Fruit fly (Drosophila melanogaster) whole organism, embryonic: ENCODE measurements around the gene CG32568.

Experiments
- Asciz ChIP-seq: fragments of 200-800 bp; sonication (Bioruptor generic); optimal IDR thresholded peaks from 2 replicates; lab custom pipeline; 2017; ENCODE audit warnings: missing biosample characterization, mild to moderate bottlenecking, missing genetic modification characterization, missing genetic modification reagents
- Blimp-1 ChIP-seq: fragments of 200-800 bp; sonication (Bioruptor generic); optimal IDR thresholded peaks from 3 replicates; lab custom pipeline; 2018; ENCODE audit warnings: missing biosample characterization, missing genetic modification characterization, mild to moderate bottlenecking, moderate library complexity, missing genetic modification reagents
- BtbVII ChIP-seq: fragments of 200-800 bp; sonication (Bioruptor generic); optimal IDR thresholded peaks from 3 replicates; lab custom pipeline; 2017; ENCODE audit warnings: missing biosample characterization, mild to moderate bottlenecking, missing genetic modification characterization
- CG11247 ChIP-seq: fragments of 200-800 bp; sonication (Bioruptor generic); IDR thresholded peaks from 2 replicates; pipeline ENCODE4 v1.3.6; 2022; ENCODE audit warnings: missing biosample characterization, missing genetic modification characterization
- CG1233 ChIP-seq: fragments of 200-800 bp; sonication (Bioruptor generic); optimal IDR thresholded peaks from 4 replicates; lab custom pipeline; 2018; ENCODE audit warnings: missing biosample characterization, mild to moderate bottlenecking, missing genetic modification characterization
- CG13287 ChIP-seq: fragments of 200-800 bp; sonication (Bioruptor generic); IDR thresholded peaks from 2 replicates; pipeline ENCODE4 v1.3.6; 2022; ENCODE audit warnings: missing biosample characterization, missing genetic modification characterization; ENCODE audit not compliant: partially characterized antibody
- CG15011 ChIP-seq: fragments of 200-800 bp; sonication (Bioruptor generic); optimal IDR thresholded peaks from 3 replicates; lab custom pipeline; 2018; ENCODE audit warnings: missing biosample characterization, mild to moderate bottlenecking, missing genetic modification characterization
- CG15696 ChIP-seq: fragments of 200-800 bp; sonication (Bioruptor generic); optimal IDR thresholded peaks from 2 replicates; lab custom pipeline; 2019; ENCODE audit warnings: missing biosample characterization, mild to moderate bottlenecking, missing genetic modification characterization, moderate library complexity
- CG17186 ChIP-seq: fragments of 200-800 bp; sonication (Bioruptor generic); optimal IDR thresholded peaks from 3 replicates; lab custom pipeline; 2017; ENCODE audit warnings: missing biosample characterization, missing genetic modification reagents, missing genetic modification characterization
- CG17385 ChIP-seq: fragments of 200-800 bp; sonication (Bioruptor generic); optimal IDR thresholded peaks from 3 replicates; lab custom pipeline; 2018; ENCODE audit warnings: missing biosample characterization, mild to moderate bottlenecking, missing genetic modification characterization
- CG17912 ChIP-seq: fragments of 200-800 bp; sonication (Bioruptor generic); optimal IDR thresholded peaks from 2 replicates; lab custom pipeline; 2018; ENCODE audit warnings: missing biosample characterization, mild to moderate bottlenecking, missing genetic modification characterization
- CG31224 ChIP-seq: fragments of 200-800 bp; sonication (Bioruptor generic); IDR thresholded peaks from 2 replicates; pipeline ENCODE4 v1.3.6; 2022; ENCODE audit warnings: missing biosample characterization, missing genetic modification characterization
- CG32767 ChIP-seq: fragments of 200-800 bp; sonication (Bioruptor generic); IDR thresholded peaks from 2 replicates; pipeline ENCODE4 v1.3.6; 2022; ENCODE audit warnings: missing biosample characterization, missing genetic modification characterization
- CG34224 ChIP-seq: fragments of 200-800 bp; sonication (Bioruptor generic); IDR thresholded peaks from 3 replicates; pipeline ENCODE4 v1.3.6; 2022; ENCODE audit warnings: missing biosample characterization, missing genetic modification characterization; ENCODE audit not compliant: partially characterized antibody
- CG3726 ChIP-seq: fragments of 200-800 bp; sonication (Bioruptor generic); IDR thresholded peaks from 3 replicates; pipeline ENCODE4, ENCODE4 v1.3.6; 2022; ENCODE audit warnings: missing biosample characterization, missing genetic modification characterization
- CG4424 ChIP-seq: fragments of 200-800 bp; sonication (Bioruptor generic); optimal IDR thresholded peaks from 3 replicates; lab custom pipeline; 2016; ENCODE audit warnings: missing biosample characterization, missing genetic modification characterization
- CG6813 ChIP-seq: fragments of 200-800 bp; sonication (Bioruptor generic); optimal IDR thresholded peaks from 2 replicates; lab custom pipeline; 2017; ENCODE audit warnings: missing biosample characterization, missing genetic modification characterization, mild to moderate bottlenecking, moderate library complexity, missing genetic modification reagents
- CG7556 ChIP-seq: fragments of 200-800 bp; sonication (Bioruptor generic); optimal IDR thresholded peaks from 2 replicates; lab custom pipeline; 2017; ENCODE audit warnings: missing biosample characterization, mild to moderate bottlenecking, missing genetic modification characterization
- CG7745 ChIP-seq: fragments of 200-800 bp; sonication (Bioruptor generic); optimal IDR thresholded peaks from 2 replicates; lab custom pipeline; 2018; ENCODE audit warnings: missing biosample characterization, mild to moderate bottlenecking, missing genetic modification characterization, moderate library complexity
- CG8388 ChIP-seq: fragments of 200-800 bp; sonication (Bioruptor generic); optimal IDR thresholded peaks from 2 replicates; lab custom pipeline; 2019; ENCODE audit warnings: missing biosample characterization, mild to moderate bottlenecking, missing genetic modification characterization, moderate library complexity
- CG9609 ChIP-seq: fragments of 200-800 bp; sonication (Bioruptor generic); optimal IDR thresholded peaks from 3 replicates; lab custom pipeline; 2016; ENCODE audit warnings: missing biosample characterization, missing genetic modification characterization
- CG9797 ChIP-seq: fragments of 200-800 bp; sonication (Bioruptor generic); optimal IDR thresholded peaks from 3 replicates; lab custom pipeline; 2018; ENCODE audit warnings: missing biosample characterization, mild to moderate bottlenecking, missing genetic modification characterization
- Dip2 ChIP-seq: fragments of 200-800 bp; sonication (Bioruptor generic); IDR thresholded peaks from 2 replicates; pipeline ENCODE4 v1.3.6; 2022; ENCODE audit warnings: missing biosample characterization, missing genetic modification characterization
- Ets97D ChIP-seq: fragments of 200-800 bp; sonication (Bioruptor generic); optimal IDR thresholded peaks from 3 replicates; lab custom pipeline; 2016; ENCODE audit warnings: missing biosample characterization, missing genetic modification characterization
- HHEX ChIP-seq: fragments of 200-800 bp; sonication (Bioruptor generic); optimal IDR thresholded peaks from 3 replicates; lab custom pipeline; 2017; ENCODE audit warnings: missing biosample characterization, mild to moderate bottlenecking, missing genetic modification characterization, missing genetic modification reagents
- HmgD ChIP-seq: fragments of 200-800 bp; sonication (Bioruptor generic); optimal IDR thresholded peaks from 3 replicates; lab custom pipeline; 2016; ENCODE audit warnings: missing biosample characterization, missing genetic modification characterization
- Hr3 ChIP-seq: fragments of 200-800 bp; sonication (Bioruptor generic); optimal IDR thresholded peaks from 3 replicates; lab custom pipeline; 2016; ENCODE audit warnings: missing biosample characterization, missing genetic modification characterization
- Pdp1 ChIP-seq, 2 experiments: fragments of 200-800 bp; sonication (Bioruptor generic); optimal IDR thresholded peaks; 3 replicates each; lab custom pipeline; 2016; ENCODE audit warnings: missing biosample characterization in 2 of 2, missing genetic modification characterization in 2 of 2, mild to moderate bottlenecking in 1 of 2, moderate library complexity in 1 of 2
- Poxn ChIP-seq: fragments of 200-800 bp; sonication (Bioruptor generic); IDR thresholded peaks from 2 replicates; pipeline ENCODE4 v1.3.6; 2022; ENCODE audit warnings: missing biosample characterization, missing genetic modification characterization
- ac ChIP-seq: fragments of 200-800 bp; sonication (Bioruptor generic); optimal IDR thresholded peaks from 3 replicates; lab custom pipeline; 2017; ENCODE audit warnings: missing biosample characterization, mild to moderate bottlenecking, missing genetic modification characterization
- cg ChIP-seq: fragments of 200-800 bp; sonication (Bioruptor generic); optimal IDR thresholded peaks from 3 replicates; lab custom pipeline; 2019; ENCODE audit warnings: missing biosample characterization, mild to moderate bottlenecking, missing genetic modification characterization, moderate library complexity
- crc ChIP-seq: fragments of 200-800 bp; sonication (Bioruptor generic); optimal IDR thresholded peaks from 2 replicates; lab custom pipeline; 2016; ENCODE audit warnings: missing biosample characterization, missing genetic modification characterization
- da ChIP-seq: fragments of 200-800 bp; sonication (Bioruptor generic); optimal IDR thresholded peaks from 2 replicates; lab custom pipeline; 2016; ENCODE audit warnings: missing biosample characterization, missing genetic modification characterization
- ems ChIP-seq: fragments of 200-800 bp; sonication (Bioruptor generic); optimal IDR thresholded peaks from 3 replicates; lab custom pipeline; 2016; ENCODE audit warnings: missing biosample characterization, missing genetic modification characterization
- fd102C ChIP-seq: fragments of 200-800 bp; sonication (Bioruptor generic); optimal IDR thresholded peaks from 2 replicates; lab custom pipeline; 2018; ENCODE audit warnings: missing biosample characterization, mild to moderate bottlenecking, missing genetic modification characterization, moderate library complexity
- fd64A ChIP-seq: fragments of 200-800 bp; sonication (Bioruptor generic); optimal IDR thresholded peaks from 3 replicates; lab custom pipeline; 2018; ENCODE audit warnings: missing biosample characterization, mild to moderate bottlenecking, missing genetic modification characterization
- gfzf ChIP-seq: fragments of 200-800 bp; sonication (Bioruptor generic); optimal IDR thresholded peaks from 2 replicates; lab custom pipeline; 2016; ENCODE audit warnings: missing biosample characterization, mild to moderate bottlenecking, missing genetic modification characterization, moderate library complexity
- ind ChIP-seq: fragments of 200-800 bp; sonication (Bioruptor generic); optimal IDR thresholded peaks from 3 replicates; lab custom pipeline; 2016; ENCODE audit warnings: missing biosample characterization, missing genetic modification characterization
- kah ChIP-seq: fragments of 200-800 bp; sonication (Bioruptor generic); optimal IDR thresholded peaks from 2 replicates; lab custom pipeline; 2018; ENCODE audit warnings: missing biosample characterization, mild to moderate bottlenecking, missing genetic modification characterization
- p53 ChIP-seq: fragments of 200-800 bp; sonication (Bioruptor generic); optimal IDR thresholded peaks from 2 replicates; lab custom pipeline; 2016; ENCODE audit warnings: missing biosample characterization, missing genetic modification characterization
- peb ChIP-seq: fragments of 200-800 bp; sonication (Bioruptor generic); IDR thresholded peaks from 2 replicates; pipeline ENCODE4 v1.3.6; 2022; ENCODE audit warnings: missing biosample characterization, missing genetic modification characterization
- pfk ChIP-seq: fragments of 200-800 bp; sonication (Bioruptor generic); optimal IDR thresholded peaks from 2 replicates; lab custom pipeline; 2018; ENCODE audit warnings: missing biosample characterization, mild to moderate bottlenecking, missing genetic modification characterization, moderate library complexity
- prd ChIP-seq, 3 experiments: fragments of >200 bp in 2 of 3; fragments of 200-800 bp in 1 of 3; sonication (Bioruptor generic) in 1 of 3; optimal IDR thresholded peaks in 2 of 3; IDR thresholded peaks in 1 of 3; 2 replicates in 2 of 3; 3 replicates in 1 of 3; pipeline versions ENCODE4 v1.3.6 to Lab custom; 2017 to 2022; ENCODE audit warnings: missing biosample characterization in 1 of 3, missing genetic modification characterization in 1 of 3
- schlank ChIP-seq: fragments of 200-800 bp; sonication (Bioruptor generic); optimal IDR thresholded peaks from 2 replicates; lab custom pipeline; 2018; ENCODE audit warnings: missing biosample characterization, mild to moderate bottlenecking, missing genetic modification characterization
- slou ChIP-seq: fragments of 200-800 bp; sonication (Bioruptor generic); optimal IDR thresholded peaks from 3 replicates; lab custom pipeline; 2016; ENCODE audit warnings: missing biosample characterization, missing genetic modification characterization
- slp2 ChIP-seq: fragments of 200-800 bp; sonication (Bioruptor generic); optimal IDR thresholded peaks from 2 replicates; lab custom pipeline; 2016; ENCODE audit warnings: missing biosample characterization, missing genetic modification characterization
- tgo ChIP-seq: fragments of 200-800 bp; sonication (Bioruptor generic); IDR thresholded peaks from 3 replicates; pipeline ENCODE4 v1.3.6; 2022; ENCODE audit warnings: missing biosample characterization, missing genetic modification characterization
- ttk ChIP-seq: fragments of 200-800 bp; sonication (Bioruptor generic); IDR thresholded peaks from 2 replicates; pipeline ENCODE4 v2.1.2; 2022; ENCODE audit warnings: missing biosample characterization, missing genetic modification characterization
- zfh1 ChIP-seq: fragments of 200-800 bp; sonication (Bioruptor generic); IDR thresholded peaks from 3 replicates; pipeline ENCODE4 v1.3.6; 2022; ENCODE audit warnings: missing biosample characterization, missing genetic modification characterization

The CG32568 gene

DNA sequence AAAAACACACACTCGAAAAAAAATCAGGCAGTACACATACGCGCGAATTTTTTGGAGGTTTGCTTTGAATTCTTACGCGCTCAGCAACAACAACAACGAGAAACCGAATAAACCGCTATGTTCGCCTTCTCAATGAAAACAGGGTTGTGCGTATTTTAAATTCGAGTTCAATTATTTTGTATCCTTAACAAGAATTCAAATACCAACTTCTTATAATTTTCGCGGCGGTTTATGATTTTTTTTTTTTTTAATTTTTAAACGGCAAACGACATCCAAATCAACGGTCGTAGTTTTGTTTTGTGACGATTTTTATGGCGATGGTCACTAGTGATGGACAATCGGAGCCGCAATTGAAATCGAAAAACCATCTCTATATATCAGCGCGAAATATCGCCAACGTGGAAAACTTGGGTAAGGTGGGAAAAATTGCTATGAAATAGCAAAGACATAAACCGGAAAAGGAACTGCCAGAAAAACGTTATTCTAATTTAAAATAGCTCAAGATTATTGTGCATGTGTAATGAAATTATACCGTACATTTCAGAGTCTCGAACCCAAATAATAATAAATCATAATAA lies 11.0 kb downstream of the CG32568 start, which contains the start of gene goe (continued):
- TF ChIP-seq crc (GFP tag; lab: Kevin White, UChicago): peak; percentile 59
- peak; percentile 36 for TF ChIP-seq ac (GFP tag; lab: Kevin White, UChicago)
- peak; percentile 65 for TF ChIP-seq gfzf (GFP tag; lab: Kevin White, UChicago)
- TF ChIP-seq Poxn (GFP tag; lab: Robert Waterston, UW): no peak; the same call in 1 of the 2 replicates
- TF ChIP-seq CG8388 (GFP tag; lab: Kevin White, UChicago): peak; percentile 64
- peak; percentile 82 for TF ChIP-seq zfh1 (GFP tag; lab: Robert Waterston, UW)
- peak; percentile 58 for TF ChIP-seq Asciz
- peak; percentile 69 for TF ChIP-seq CG31224
- peak; percentile 59 for TF ChIP-seq ind
- TF ChIP-seq Pdp1 (GFP tag; optimal IDR thresholded peaks at IDR 0.05; lab: Kevin White, UChicago): peak; percentile 74 to 83
- TF ChIP-seq da: peak; percentile 75
- peak; percentile 64 for TF ChIP-seq ems (GFP tag; lab: Kevin White, UChicago)
- peak; percentile 67 for TF ChIP-seq Hr3
- peak; percentile 34 for TF ChIP-seq CG7556 (GFP tag; lab: Kevin White, UChicago)
- TF ChIP-seq HHEX (GFP tag; lab: Kevin White, UChicago): peak; percentile 59
- peak; percentile 84 for TF ChIP-seq CG11247 (GFP tag; lab: Robert Waterston, UW)
- peak; percentile 31 for TF ChIP-seq Blimp-1
- peak; percentile 87 for TF ChIP-seq CG9609 (GFP tag; lab: Kevin White, UChicago)
- TF ChIP-seq CG13287 (GFP tag; lab: Robert Waterston, UW): peak; percentile 93
- TF ChIP-seq Dip2 (GFP tag; lab: Robert Waterston, UW): no peak
- peak; percentile 91 for TF ChIP-seq HmgD (GFP tag; lab: Kevin White, UChicago)
- peak; percentile 41 for TF ChIP-seq CG9797 (GFP tag; lab: Kevin White, UChicago)
- TF ChIP-seq slp2 (GFP tag; lab: Kevin White, UChicago): peak; percentile 79
- 0 out of 3 replicates have a peak, but pooled peaks have one; percentile 28 for TF ChIP-seq CG3726 (GFP tag; lab: Robert Waterston, UW)
- peak; percentile 70 for TF ChIP-seq CG4424
- peak; percentile 49 for TF ChIP-seq pfk (GFP tag; lab: Kevin White, UChicago)
- TF ChIP-seq fd64A (GFP tag; lab: Kevin White, UChicago): no peak
- peak; percentile 76 for TF ChIP-seq CG1233 (GFP tag; lab: Kevin White, UChicago)
- TF ChIP-seq CG34224: peak; percentile 86
- peak; percentile 52; the same call in 1 of the 2 replicates for TF ChIP-seq CG32767
- TF ChIP-seq CG17186 (GFP tag; lab: Kevin White, UChicago): peak; percentile 78
- TF ChIP-seq cg (GFP tag; lab: Kevin White, UChicago): peak; percentile 53
- TF ChIP-seq BtbVII (GFP tag; lab: Kevin White, UChicago): peak; percentile 40
- peak; percentile 63 for TF ChIP-seq tgo
- peak; percentile 86 for TF ChIP-seq slou (GFP tag; lab: Kevin White, UChicago)
- TF ChIP-seq prd (optimal IDR thresholded peaks at IDR 0.05; lab: Kevin White, UChicago): no peak
- TF ChIP-seq prd (GFP tag; IDR thresholded peaks at IDR 0.05; lab: Robert Waterston, UW): peak; percentile 73
- TF ChIP-seq ttk (GFP tag; lab: Robert Waterston, UW): peak; percentile 74
- TF ChIP-seq CG6813 (GFP tag; lab: Kevin White, UChicago): peak; percentile 76
- peak; percentile 100 for TF ChIP-seq Ets97D (GFP tag; lab: Kevin White, UChicago)
- TF ChIP-seq CG15696 (tag; lab: Kevin White, UChicago): no peak
- TF ChIP-seq CG15011 (GFP tag; lab: Kevin White, UChicago): peak; percentile 62
- TF ChIP-seq p53 (GFP tag; lab: Kevin White, UChicago): peak; percentile 85
- TF ChIP-seq CG17385: peak; percentile 73
- peak; percentile 86 for TF ChIP-seq schlank (tag; lab: Kevin White, UChicago)
- TF ChIP-seq fd102C (GFP tag; lab: Kevin White, UChicago): peak; percentile 33
- no peak for TF ChIP-seq peb
- peak; percentile 91 for TF ChIP-seq CG17912
- TF ChIP-seq kah (GFP tag; lab: Kevin White, UChicago): peak; percentile 11
- no peak for TF ChIP-seq CG7745 (tag; lab: Kevin White, UChicago)
